Fruit fly (Drosophila melanogaster) whole organism, embryonic: ENCODE measurements around the gene Rilpl.
A peak's percentile ranks its signal among the peaks of the same experiment; 100 is the strongest.

Experiments used
- CG10654 ChIP-seq: fragments of 200-800 bp; sonication (Bioruptor generic); optimal IDR thresholded peaks from 2 replicates; lab custom pipeline; 2016; ENCODE audit warnings: missing biosample characterization, missing genetic modification characterization
- CG11696 ChIP-seq: fragments of 200-800 bp; sonication (Bioruptor generic); IDR thresholded peaks from 2 replicates; pipeline ENCODE4 v1.3.6; 2022; ENCODE audit warnings: missing biosample characterization, missing genetic modification characterization
- CG12155 ChIP-seq: fragments of 200-800 bp; sonication (Bioruptor generic); optimal IDR thresholded peaks from 3 replicates; lab custom pipeline; 2016; ENCODE audit warnings: missing biosample characterization, missing genetic modification characterization
- CG12299 ChIP-seq: fragments of 200-800 bp; sonication (Bioruptor generic); optimal IDR thresholded peaks from 2 replicates; lab custom pipeline; 2018; ENCODE audit warnings: missing biosample characterization, mild to moderate bottlenecking, missing genetic modification characterization
- CG13123 ChIP-seq: fragments of 200-800 bp; sonication (Bioruptor generic); optimal IDR thresholded peaks from 2 replicates; lab custom pipeline; 2016; ENCODE audit warnings: missing biosample characterization, missing genetic modification characterization
- CG16813 ChIP-seq: fragments of 200-800 bp; sonication (Bioruptor generic); IDR thresholded peaks from 3 replicates; pipeline ENCODE4 v1.3.6; 2022; ENCODE audit warnings: missing biosample characterization, missing genetic modification characterization; ENCODE audit not compliant: partially characterized antibody
- CG16863 ChIP-seq: fragments of 200-800 bp; sonication (Bioruptor generic); optimal IDR thresholded peaks from 3 replicates; lab custom pipeline; 2016; ENCODE audit warnings: missing biosample characterization, missing genetic modification characterization
- CG31365 ChIP-seq: fragments of 200-800 bp; sonication (Bioruptor generic); optimal IDR thresholded peaks from 2 replicates; lab custom pipeline; 2018; ENCODE audit warnings: missing biosample characterization, mild to moderate bottlenecking, missing genetic modification characterization
- CG3838 ChIP-seq: fragments of 200-800 bp; sonication (Bioruptor generic); optimal IDR thresholded peaks from 3 replicates; lab custom pipeline; 2016; ENCODE audit warnings: missing biosample characterization, missing genetic modification characterization
- CG7928 ChIP-seq: fragments of 200-800 bp; sonication (Bioruptor generic); optimal IDR thresholded peaks from 2 replicates; lab custom pipeline; 2017; ENCODE audit warnings: missing biosample characterization, mild to moderate bottlenecking, missing genetic modification characterization
- CG9609 ChIP-seq: fragments of 200-800 bp; sonication (Bioruptor generic); optimal IDR thresholded peaks from 3 replicates; lab custom pipeline; 2016; ENCODE audit warnings: missing biosample characterization, missing genetic modification characterization
- CG9797 ChIP-seq: fragments of 200-800 bp; sonication (Bioruptor generic); optimal IDR thresholded peaks from 3 replicates; lab custom pipeline; 2018; ENCODE audit warnings: missing biosample characterization, mild to moderate bottlenecking, missing genetic modification characterization
- CG9817 ChIP-seq: fragments of 200-800 bp; sonication (Bioruptor generic); optimal IDR thresholded peaks from 2 replicates; lab custom pipeline; 2018; ENCODE audit warnings: missing biosample characterization, mild to moderate bottlenecking, missing genetic modification characterization, moderate library complexity
- Elba2 ChIP-seq: fragments of 200-800 bp; sonication (Bioruptor generic); optimal IDR thresholded peaks from 3 replicates; lab custom pipeline; 2016; ENCODE audit warnings: missing biosample characterization, missing genetic modification characterization
- GATAe ChIP-seq: fragments of 200-800 bp; sonication (Bioruptor generic); conservative IDR thresholded peaks from 2 replicates; pipeline ENCODE4 v1.3.6; 2022; ENCODE audit warnings: missing biosample characterization, missing genetic modification characterization
- Gsc ChIP-seq: fragments of 200-800 bp; sonication (Bioruptor generic); IDR thresholded peaks from 2 replicates; pipeline ENCODE4 v1.3.6; 2022; ENCODE audit warnings: missing biosample characterization, missing genetic modification characterization
- HLH4C ChIP-seq: fragments of 200-800 bp; sonication (Bioruptor generic); IDR thresholded peaks from 3 replicates; pipeline ENCODE4 v1.3.6; 2022; ENCODE audit warnings: missing biosample characterization, missing genetic modification characterization; ENCODE audit not compliant: partially characterized antibody
- Hey ChIP-seq: fragments of 200-800 bp; sonication (Bioruptor generic); optimal IDR thresholded peaks from 3 replicates; lab custom pipeline; 2018; ENCODE audit warnings: missing biosample characterization, mild to moderate bottlenecking, missing genetic modification characterization
- Kr ChIP-seq: fragments of 200-800 bp; sonication (Bioruptor generic); optimal IDR thresholded peaks from 2 replicates; lab custom pipeline; 2017; ENCODE audit warnings: missing biosample characterization, mild to moderate bottlenecking, missing genetic modification characterization
- Lim3 ChIP-seq: fragments of 200-800 bp; sonication (Bioruptor generic); IDR thresholded peaks from 2 replicates; pipeline ENCODE4 v1.3.6; 2022; ENCODE audit warnings: missing biosample characterization, missing genetic modification characterization
- MBD-R2 ChIP-seq: fragments of 200-800 bp; sonication (Bioruptor generic); IDR thresholded peaks from 2 replicates; pipeline ENCODE4 v1.3.6; 2022; ENCODE audit warnings: missing biosample characterization, missing genetic modification characterization
- MTF-1 ChIP-seq: fragments of 200-800 bp; sonication (Bioruptor generic); optimal IDR thresholded peaks from 2 replicates; lab custom pipeline; 2018; ENCODE audit warnings: missing biosample characterization, mild to moderate bottlenecking, missing genetic modification characterization, borderline replicate concordance
- Myb ChIP-seq: fragments of 200-800 bp; sonication (Bioruptor generic); optimal IDR thresholded peaks from 2 replicates; lab custom pipeline; 2016; ENCODE audit warnings: missing biosample characterization, missing genetic modification characterization
- Rfx ChIP-seq: fragments of 200-800 bp; sonication (Bioruptor generic); IDR thresholded peaks from 2 replicates; pipeline ENCODE4 v1.3.6; 2022; ENCODE audit warnings: missing biosample characterization, missing genetic modification characterization
- Six4 ChIP-seq: fragments of 200-800 bp; sonication (Bioruptor generic); optimal IDR thresholded peaks from 2 replicates; lab custom pipeline; 2016; ENCODE audit warnings: missing biosample characterization, missing genetic modification characterization
- Sox102F ChIP-seq: fragments of 200-800 bp; sonication (Bioruptor generic); optimal IDR thresholded peaks from 2 replicates; lab custom pipeline; 2018; ENCODE audit warnings: missing biosample characterization, mild to moderate bottlenecking, missing genetic modification characterization, moderate library complexity
- Tbp ChIP-seq: fragments of >200 bp; optimal IDR thresholded peaks from 2 replicates; lab custom pipeline; 2018; ENCODE audit warnings: missing biosample characterization, missing genetic modification characterization
- YL-1 ChIP-seq: fragments of 200-800 bp; sonication (Bioruptor generic); optimal IDR thresholded peaks from 3 replicates; lab custom pipeline; 2017; ENCODE audit warnings: missing biosample characterization, mild to moderate bottlenecking, missing genetic modification characterization
- ac ChIP-seq: fragments of 200-800 bp; sonication (Bioruptor generic); optimal IDR thresholded peaks from 3 replicates; lab custom pipeline; 2017; ENCODE audit warnings: missing biosample characterization, mild to moderate bottlenecking, missing genetic modification characterization
- aop ChIP-seq: fragments of 200-800 bp; sonication (Bioruptor generic); IDR thresholded peaks from 2 replicates; pipeline ENCODE4 v1.3.6; 2022; ENCODE audit warnings: missing biosample characterization, missing genetic modification characterization
- cas ChIP-seq: fragments of 200-800 bp; sonication (Bioruptor generic); IDR thresholded peaks from 2 replicates; pipeline ENCODE4 v1.3.6; 2022; ENCODE audit warnings: missing biosample characterization, missing genetic modification characterization
- cato ChIP-seq: fragments of 200-800 bp; sonication (Bioruptor generic); optimal IDR thresholded peaks from 2 replicates; lab custom pipeline; 2016; ENCODE audit warnings: missing biosample characterization, missing genetic modification characterization, borderline replicate concordance
- chinmo ChIP-seq: fragments of 200-800 bp; sonication (Bioruptor generic); IDR thresholded peaks from 4 replicates; pipeline ENCODE4 v1.3.6; 2022; ENCODE audit warnings: missing biosample characterization, missing genetic modification characterization; ENCODE audit not compliant: partially characterized antibody
- corto ChIP-seq: fragments of 200-800 bp; sonication (Bioruptor generic); optimal IDR thresholded peaks from 2 replicates; lab custom pipeline; 2016; ENCODE audit warnings: missing biosample characterization, mild to moderate bottlenecking, missing genetic modification characterization, moderate library complexity
- croc ChIP-seq: fragments of 200-800 bp; sonication (Bioruptor generic); conservative IDR thresholded peaks from 3 replicates; pipeline ENCODE4 v1.3.6; 2022; ENCODE audit warnings: missing biosample characterization, missing genetic modification characterization
- crp ChIP-seq, 2 experiments: fragments of 200-800 bp; sonication (Bioruptor generic); optimal IDR thresholded peaks; 2 replicates in 1 of 2; 3 replicates in 1 of 2; lab custom pipeline; 2017; ENCODE audit warnings: missing biosample characterization in 2 of 2, missing genetic modification characterization in 2 of 2, mild to moderate bottlenecking in 1 of 2, moderate library complexity in 1 of 2
- fd3F ChIP-seq: fragments of 200-800 bp; sonication (Bioruptor generic); optimal IDR thresholded peaks from 2 replicates; lab custom pipeline; 2018; ENCODE audit warnings: missing biosample characterization, mild to moderate bottlenecking, missing genetic modification characterization, moderate library complexity
- gro ChIP-seq: fragments of 200-800 bp; sonication (Bioruptor generic); optimal IDR thresholded peaks from 2 replicates; lab custom pipeline; 2016; ENCODE audit warnings: missing biosample characterization, missing genetic modification characterization
- jigr1 ChIP-seq: fragments of 200-800 bp; sonication (Bioruptor generic); IDR thresholded peaks from 3 replicates; pipeline ENCODE4 v1.3.6; 2022; ENCODE audit warnings: missing biosample characterization, missing genetic modification characterization
- pum ChIP-seq: fragments of 200-800 bp; sonication (Bioruptor generic); optimal IDR thresholded peaks from 2 replicates; lab custom pipeline; 2016; ENCODE audit warnings: missing biosample characterization, missing genetic modification characterization
- rib ChIP-seq: fragments of 200-800 bp; sonication (Bioruptor generic); IDR thresholded peaks from 2 replicates; pipeline ENCODE4 v1.3.6; 2022; ENCODE audit warnings: missing biosample characterization, missing genetic modification characterization
- seq ChIP-seq: fragments of 200-800 bp; sonication (Bioruptor generic); IDR thresholded peaks from 2 replicates; pipeline ENCODE4 v1.3.6; 2022; ENCODE audit warnings: missing biosample characterization, missing genetic modification characterization
- tll ChIP-seq, 2 experiments: fragments of 200-800 bp in 1 of 2; fragments of >200 bp in 1 of 2; sonication (Bioruptor generic) in 1 of 2; optimal IDR thresholded peaks; 2 replicates each; lab custom pipeline; 2017 to 2019; ENCODE audit warnings: missing biosample characterization in 2 of 2, missing genetic modification characterization in 2 of 2, mild to moderate bottlenecking in 1 of 2, moderate library complexity in 1 of 2
- trh ChIP-seq: fragments of 200-800 bp; sonication (Bioruptor generic); optimal IDR thresholded peaks from 2 replicates; lab custom pipeline; 2016; ENCODE audit warnings: missing biosample characterization, missing genetic modification characterization
- ttk ChIP-seq: fragments of 200-800 bp; sonication (Bioruptor generic); IDR thresholded peaks from 2 replicates; pipeline ENCODE4 v2.1.2; 2022; ENCODE audit warnings: missing biosample characterization, missing genetic modification characterization
- vnd ChIP-seq: fragments of 200-800 bp; sonication (Bioruptor generic); IDR thresholded peaks from 3 replicates; pipeline ENCODE4 v1.3.6; 2022; ENCODE audit warnings: missing biosample characterization, missing genetic modification characterization; ENCODE audit not compliant: partially characterized antibody
- vvl ChIP-seq: fragments of 200-800 bp; sonication (Bioruptor generic); IDR thresholded peaks from 2 replicates; pipeline ENCODE4 v1.3.6; 2022; ENCODE audit warnings: missing biosample characterization, missing genetic modification characterization
- wek ChIP-seq: fragments of 200-800 bp; sonication (Bioruptor generic); optimal IDR thresholded peaks from 3 replicates; lab custom pipeline; 2018; ENCODE audit warnings: missing biosample characterization, mild to moderate bottlenecking, missing genetic modification characterization, moderate library complexity
- zen2 ChIP-seq: fragments of 200-800 bp; sonication (Bioruptor generic); IDR thresholded peaks from 3 replicates; pipeline ENCODE4 v1.3.6; 2022; ENCODE audit warnings: missing biosample characterization, missing genetic modification characterization; ENCODE audit not compliant: partially characterized antibody

Gene Rilpl

dm6 chrX:1353322-1354212, 39.3 kb upstream of the Rilpl start, which contains the start of the genes CG12773 and CG11417 (continued):
- TF ChIP-seq MTF-1 (no peak), YL-1 (GFP tag; lab: Kevin White, UChicago) (peak; percentile 23), cas (GFP tag; lab: Robert Waterston, UW) (no peak), CG16813 (GFP tag; lab: Robert Waterston, UW) (peak; percentile 78; the same call in 2 of the 3 replicates), GATAe (GFP tag; lab: Robert Waterston, UW) (no peak), CG10654 (GFP tag; lab: Kevin White, UChicago) (no peak), Myb (GFP tag; lab: Kevin White, UChicago) (no peak), tll (GFP tag; optimal IDR thresholded peaks at IDR 0.05; lab: Kevin White, UChicago) (no peak), chinmo (peak; percentile 94; the same call in 3 of the 4 replicates), pum (GFP tag; lab: Kevin White, UChicago) (no peak), vnd (peak; percentile 85), CG9817 (tag; lab: Kevin White, UChicago) (no peak), Elba2 (peak; percentile 60), zen2 (GFP tag; lab: Robert Waterston, UW) (peak; percentile 95), fd3F (GFP tag; lab: Kevin White, UChicago) (no peak), Sox102F (GFP tag; lab: Kevin White, UChicago) (no peak), jigr1 (no peak), seq (no peak), wek (no peak), CG7928 (GFP tag; lab: Kevin White, UChicago) (no peak), ttk (no peak), CG13123 (GFP tag; lab: Kevin White, UChicago) (no peak), CG9609 (no peak), cato (no peak), trh (GFP tag; lab: Kevin White, UChicago) (no peak), croc (no peak), Six4 (no peak), Rfx (GFP tag; lab: Robert Waterston, UW) (no peak), CG31365 (no peak), crp (GFP tag; optimal IDR thresholded peaks at IDR 0.05; lab: Kevin White, UChicago) (no peak), CG3838 (GFP tag; lab: Kevin White, UChicago) (no peak), rib (no peak), corto (GFP tag; lab: Kevin White, UChicago) (no peak), aop (GFP tag; lab: Robert Waterston, UW) (no peak), MBD-R2 (GFP tag; lab: Robert Waterston, UW) (peak; percentile 51), CG9797 (GFP tag; lab: Kevin White, UChicago) (no peak), Hey (tag; lab: Kevin White, UChicago) (no peak), CG12299 (tag; lab: Kevin White, UChicago) (no peak), CG11696 (GFP tag; lab: Robert Waterston, UW) (no peak), Kr (GFP tag; lab: Kevin White, UChicago) (no peak), ac (GFP tag; lab: Kevin White, UChicago) (no peak), CG12155 (GFP tag; lab: Kevin White, UChicago) (no peak), Gsc (GFP tag; lab: Robert Waterston, UW) (no peak), Tbp (GFP tag; lab: Kevin White, UChicago) (no peak), CG16863 (GFP tag; lab: Kevin White, UChicago) (no peak), vvl (GFP tag; lab: Robert Waterston, UW) (no peak), Lim3 (GFP tag; lab: Robert Waterston, UW) (no peak), gro (GFP tag; lab: Kevin White, UChicago) (no peak), HLH4C (GFP tag; lab: Robert Waterston, UW) (peak; percentile 93)
